Fruit fly (Drosophila melanogaster): ENCODE data around the gene Alp12.

The Alp12 gene

dm6 chr2L:19452535-19453317, 28.9 kb downstream of the Alp12 start (continued):
- peak; percentile 34 for TF ChIP-seq Dip3 (GFP tag; optimal IDR thresholded peaks at IDR 0.05)
- TF ChIP-seq Pdp1 (GFP tag; optimal IDR thresholded peaks at IDR 0.05): peak; percentile 22 to 51
- peak; percentile 19 for TF ChIP-seq Fer1 (GFP tag; optimal IDR thresholded peaks at IDR 0.05)
- no peak for TF ChIP-seq CG4707 (GFP tag; optimal IDR thresholded peaks at IDR 0.05)
- peak; percentile 23 for TF ChIP-seq unpg (GFP tag; optimal IDR thresholded peaks at IDR 0.05)
- TF ChIP-seq tin (GFP tag; optimal IDR thresholded peaks at IDR 0.05): peak; percentile 43
- peak; percentile 34 for TF ChIP-seq Hsf (GFP tag; optimal IDR thresholded peaks at IDR 0.05)
- TF ChIP-seq CG15479 (GFP tag; optimal IDR thresholded peaks at IDR 0.05): peak; percentile 76
- TF ChIP-seq Xbp1 (GFP tag; optimal IDR thresholded peaks at IDR 0.05): peak; percentile 5
- TF ChIP-seq Ptx1 (GFP tag; IDR thresholded peaks at IDR 0.05): peak; percentile 42; the same call in 1 of the 2 replicates
- peak; percentile 36; the same call in 1 of the 3 replicates for TF ChIP-seq Dbx (GFP tag; IDR thresholded peaks at IDR 0.05)
- no peak for TF ChIP-seq CG1792 (GFP tag; optimal IDR thresholded peaks at IDR 0.05)
- TF ChIP-seq ken (GFP tag; IDR thresholded peaks at IDR 0.05): 0 out of 3 replicates have a peak, but pooled peaks have one; percentile 52
- peak; percentile 17 to 38 for TF ChIP-seq dpn (GFP tag; optimal IDR thresholded peaks at IDR 0.05)
- 0 out of 3 replicates have a peak, but pooled peaks have one; percentile 17 for TF ChIP-seq CG7963 (GFP tag; IDR thresholded peaks at IDR 0.05; ENCODE audit: partially characterized antibody)
- no peak for TF ChIP-seq D19B (GFP tag; optimal IDR thresholded peaks at IDR 0.05)
- no peak for TF ChIP-seq ERR (GFP tag; optimal IDR thresholded peaks at IDR 0.05)
- no peak for TF ChIP-seq Lpt (GFP tag; optimal IDR thresholded peaks at IDR 0.05)
- peak; percentile 63 for TF ChIP-seq Med (GFP tag)
- TF ChIP-seq E2f1 (GFP tag; IDR thresholded peaks at IDR 0.05): 0 out of 2 replicates have a peak, but pooled peaks have one; percentile 33
- no peak for TF ChIP-seq CG8359 (GFP tag; optimal IDR thresholded peaks at IDR 0.05; ENCODE audit: borderline replicate concordance)
- TF ChIP-seq Ets65A (GFP tag): peak; percentile 93
- TF ChIP-seq CG12391 (tag; optimal IDR thresholded peaks at IDR 0.05): peak; percentile 16
- TF ChIP-seq CG2120 (GFP tag; optimal IDR thresholded peaks at IDR 0.05): peak; percentile 43
- 0 out of 3 replicates have a peak, but pooled peaks have one; percentile 35 for TF ChIP-seq CG11093 (GFP tag; IDR thresholded peaks at IDR 0.05)
- TF ChIP-seq bsh (GFP tag; optimal IDR thresholded peaks at IDR 0.05): peak in 1 of 2 experiments; percentile 13
- 0 out of 2 replicates have a peak, but pooled peaks have one; percentile 3 for TF ChIP-seq CG16779 (GFP tag; IDR thresholded peaks at IDR 0.05)
- TF ChIP-seq CG10543 (GFP tag; optimal IDR thresholded peaks at IDR 0.05): peak; percentile 18
- peak; percentile 97 for TF ChIP-seq nerfin-1 (tag; optimal IDR thresholded peaks at IDR 0.05)
- no peak for TF ChIP-seq CG10462 (GFP tag; optimal IDR thresholded peaks at IDR 0.05)
- TF ChIP-seq CG4617 (GFP tag; optimal IDR thresholded peaks at IDR 0.05; ENCODE audit: borderline replicate concordance): no peak
- TF ChIP-seq Bgb (GFP tag; IDR thresholded peaks at IDR 0.05; ENCODE audit: partially characterized antibody): peak; percentile 7; the same call in 1 of the 2 replicates
- TF ChIP-seq CG11456 (GFP tag; IDR thresholded peaks at IDR 0.05): 0 out of 3 replicates have a peak, but pooled peaks have one; percentile 22
- TF ChIP-seq CG13296 (GFP tag; optimal IDR thresholded peaks at IDR 0.05): peak; percentile 2
- TF ChIP-seq CG2678 (tag; optimal IDR thresholded peaks at IDR 0.05): no peak
- peak; percentile 30 for TF ChIP-seq sd (tag; optimal IDR thresholded peaks at IDR 0.05)
- peak; percentile 15 for TF ChIP-seq HLHmδ (GFP tag; optimal IDR thresholded peaks at IDR 0.05)
- TF ChIP-seq CG1024 (GFP tag; IDR thresholded peaks at IDR 0.05): 0 out of 2 replicates have a peak, but pooled peaks have one; percentile 2
- TF ChIP-seq Lim3 (GFP tag; IDR thresholded peaks at IDR 0.05): peak; percentile 14; the same call in 1 of the 2 replicates
- peak; percentile 53; the same call in 1 of the 2 replicates for TF ChIP-seq Xrp1 (GFP tag; IDR thresholded peaks at IDR 0.05)
- 0 out of 2 replicates have a peak, but pooled peaks have one; percentile 42 for TF ChIP-seq CG14014 (GFP tag; IDR thresholded peaks at IDR 0.05)

Measured in whole organism, embryonic.